Worm (Caenorhabditis elegans) whole organism, L2 larva: ENCODE measurements around the gene F15D4.4.

Experiments
- F13H6.1 ChIP-seq: sonication (generic microtip); optimal IDR thresholded peaks from 2 replicates; lab custom pipeline; 2016; ENCODE audit warnings: missing genetic modification characterization, missing compliant biosample characterization
- R02D3.7 ChIP-seq: fragments of 150-350 bp; optimal IDR thresholded peaks from 2 replicates; lab custom pipeline; 2014; ENCODE audit warnings: missing biosample characterization, missing genetic modification characterization
- Y55F3AM.14 ChIP-seq: fragments of 200-800 bp; sonication (Bioruptor generic); optimal IDR thresholded peaks from 2 replicates; lab custom pipeline; 2018; ENCODE audit warnings: mild to moderate bottlenecking, missing genetic modification characterization, missing compliant biosample characterization
- ZK546.5 ChIP-seq: sonication (generic microtip); optimal IDR thresholded peaks from 2 replicates; lab custom pipeline; 2017; ENCODE audit warnings: missing biosample characterization, missing genetic modification characterization
- alr-1 ChIP-seq: fragments of 150-350 bp; optimal IDR thresholded peaks from 2 replicates; lab custom pipeline; 2014; ENCODE audit warnings: missing biosample characterization, missing genetic modification characterization
- aly-2 ChIP-seq: fragments of 150-350 bp; optimal IDR thresholded peaks from 2 replicates; lab custom pipeline; 2014; ENCODE audit warnings: missing biosample characterization, missing genetic modification characterization
- ama-1 ChIP-seq: fragments of 150-350 bp; optimal IDR thresholded peaks from 2 replicates; lab custom pipeline; 2018; ENCODE audit warnings: inconsistent platforms
- blmp-1 ChIP-seq: sonication (generic microtip); optimal IDR thresholded peaks from 2 replicates; lab custom pipeline; 2017; ENCODE audit warnings: missing genetic modification characterization, mild to moderate bottlenecking, missing compliant biosample characterization, antibody characterized with exemption, moderate library complexity; ENCODE audit not compliant: insufficient read depth
- ceh-82 ChIP-seq: fragments of 150-350 bp; optimal IDR thresholded peaks from 2 replicates; lab custom pipeline; 2014; ENCODE audit warnings: missing biosample characterization, missing genetic modification characterization
- crh-2 ChIP-seq: sonication (generic microtip); optimal IDR thresholded peaks from 2 replicates; lab custom pipeline; 2017; ENCODE audit warnings: missing biosample characterization, missing genetic modification characterization
- dmd-4 ChIP-seq: sonication (generic microtip); optimal IDR thresholded peaks from 2 replicates; lab custom pipeline; 2017; ENCODE audit warnings: missing biosample characterization, missing genetic modification characterization
- egl-27 ChIP-seq: sonication (generic microtip); optimal IDR thresholded peaks from 3 replicates; lab custom pipeline; 2017; ENCODE audit warnings: missing biosample characterization, missing genetic modification reagents, missing genetic modification characterization
- elt-1 ChIP-seq: fragments of 150-350 bp; optimal IDR thresholded peaks from 2 replicates; lab custom pipeline; 2014; ENCODE audit warnings: missing biosample characterization, missing genetic modification characterization
- elt-3 ChIP-seq: sonication (generic microtip); optimal IDR thresholded peaks from 2 replicates; lab custom pipeline; 2017; ENCODE audit warnings: missing biosample characterization, missing genetic modification characterization
- fos-1 ChIP-seq: fragments of 150-350 bp; optimal IDR thresholded peaks from 2 replicates; lab custom pipeline; 2014; ENCODE audit warnings: missing biosample characterization, missing genetic modification characterization
- gmeb-1 ChIP-seq: fragments of 150-350 bp; optimal IDR thresholded peaks from 2 replicates; lab custom pipeline; 2014; ENCODE audit warnings: missing biosample characterization, missing genetic modification characterization
- lin-11 ChIP-seq: fragments of 150-350 bp; sonication (generic microtip); optimal IDR thresholded peaks from 2 replicates; lab custom pipeline; 2014; ENCODE audit warnings: missing biosample characterization, missing genetic modification characterization, inconsistent platforms, mixed read lengths
- lin-39 ChIP-seq: fragments of 150-350 bp; optimal IDR thresholded peaks from 2 replicates; lab custom pipeline; 2014; ENCODE audit warnings: missing biosample characterization, missing genetic modification reagents, missing genetic modification characterization
- lsy-2 ChIP-seq, 2 experiments: fragments of 150-350 bp in 1 of 2; sonication (generic microtip) in 1 of 2; optimal IDR thresholded peaks; 2 replicates each; lab custom pipeline; 2014 to 2017; ENCODE audit warnings: missing biosample characterization in 2 of 2, missing genetic modification characterization in 2 of 2
- mab-5 ChIP-seq: fragments of 150-350 bp; optimal IDR thresholded peaks from 2 replicates; lab custom pipeline; 2014; ENCODE audit warnings: missing biosample characterization, missing genetic modification characterization
- mbf-1 ChIP-seq: sonication (generic microtip); optimal IDR thresholded peaks from 2 replicates; lab custom pipeline; 2017; ENCODE audit warnings: missing biosample characterization, missing genetic modification characterization
- mdl-1 ChIP-seq, 2 experiments: fragments of 150-350 bp in 1 of 2; sonication (generic microtip) in 1 of 2; optimal IDR thresholded peaks; 2 replicates each; lab custom pipeline; 2017; ENCODE audit warnings: missing biosample characterization in 2 of 2, missing genetic modification characterization in 2 of 2
- nhr-11 ChIP-seq: fragments of 150-350 bp; optimal IDR thresholded peaks from 2 replicates; lab custom pipeline; 2014; ENCODE audit warnings: missing biosample characterization, missing genetic modification characterization
- nhr-12 ChIP-seq: fragments of 150-350 bp; optimal IDR thresholded peaks from 2 replicates; lab custom pipeline; 2014; ENCODE audit warnings: missing biosample characterization, missing genetic modification characterization
- nhr-129 ChIP-seq: fragments of 150-350 bp; optimal IDR thresholded peaks from 2 replicates; lab custom pipeline; 2014; ENCODE audit warnings: missing biosample characterization, missing genetic modification characterization
- nhr-21 ChIP-seq: fragments of 150-350 bp; optimal IDR thresholded peaks from 2 replicates; lab custom pipeline; 2014; ENCODE audit warnings: missing biosample characterization, missing genetic modification characterization
- nhr-23 ChIP-seq: fragments of 150-350 bp; optimal IDR thresholded peaks from 2 replicates; lab custom pipeline; 2014; ENCODE audit warnings: missing biosample characterization, missing genetic modification reagents, missing genetic modification characterization
- nhr-25 ChIP-seq: fragments of 150-350 bp; sonication (generic microtip); optimal IDR thresholded peaks from 3 replicates; lab custom pipeline; 2014; ENCODE audit warnings: missing biosample characterization, missing genetic modification characterization
- nhr-6 ChIP-seq: fragments of 150-350 bp; optimal IDR thresholded peaks from 2 replicates; lab custom pipeline; 2014; ENCODE audit warnings: missing biosample characterization, missing genetic modification characterization
- nhr-77 ChIP-seq: fragments of 150-350 bp; optimal IDR thresholded peaks from 2 replicates; lab custom pipeline; 2014; ENCODE audit warnings: missing biosample characterization, missing genetic modification characterization
- peb-1 ChIP-seq: fragments of 150-350 bp; optimal IDR thresholded peaks from 2 replicates; lab custom pipeline; 2014; ENCODE audit warnings: missing biosample characterization, missing genetic modification characterization
- skn-1 ChIP-seq: sonication (generic microtip); optimal IDR thresholded peaks from 2 replicates; lab custom pipeline; 2017; ENCODE audit warnings: missing biosample characterization, missing genetic modification characterization
- sma-3 ChIP-seq: sonication (generic microtip); optimal IDR thresholded peaks from 2 replicates; lab custom pipeline; 2016; ENCODE audit warnings: missing genetic modification reagents, missing genetic modification characterization, missing compliant biosample characterization
- snpc-4 ChIP-seq: fragments of 150-350 bp; optimal IDR thresholded peaks from 2 replicates; lab custom pipeline; 2014; ENCODE audit warnings: missing biosample characterization, missing genetic modification characterization
- unc-55 ChIP-seq: fragments of 150-350 bp; sonication (generic microtip); optimal IDR thresholded peaks from 3 replicates; lab custom pipeline; 2014; ENCODE audit warnings: missing biosample characterization, missing genetic modification reagents, missing genetic modification characterization
- unc-62 ChIP-seq: fragments of 150-350 bp; optimal IDR thresholded peaks from 2 replicates; lab custom pipeline; 2014; ENCODE audit warnings: missing biosample characterization, missing genetic modification reagents, missing genetic modification characterization
- ztf-1 ChIP-seq: fragments of 200-800 bp; sonication (Bioruptor generic); conservative IDR thresholded peaks from 2 replicates; pipeline ENCODE4 v1.3.6; 2022; ENCODE audit warnings: missing genetic modification characterization, missing compliant biosample characterization
- ztf-11 ChIP-seq: sonication (generic microtip); optimal IDR thresholded peaks from 2 replicates; lab custom pipeline; 2017; ENCODE audit warnings: missing biosample characterization, missing genetic modification characterization
- ztf-4 ChIP-seq: fragments of 150-350 bp; optimal IDR thresholded peaks from 2 replicates; lab custom pipeline; 2014; ENCODE audit warnings: missing biosample characterization, missing genetic modification characterization

F15D4.4 gene

DNA sequence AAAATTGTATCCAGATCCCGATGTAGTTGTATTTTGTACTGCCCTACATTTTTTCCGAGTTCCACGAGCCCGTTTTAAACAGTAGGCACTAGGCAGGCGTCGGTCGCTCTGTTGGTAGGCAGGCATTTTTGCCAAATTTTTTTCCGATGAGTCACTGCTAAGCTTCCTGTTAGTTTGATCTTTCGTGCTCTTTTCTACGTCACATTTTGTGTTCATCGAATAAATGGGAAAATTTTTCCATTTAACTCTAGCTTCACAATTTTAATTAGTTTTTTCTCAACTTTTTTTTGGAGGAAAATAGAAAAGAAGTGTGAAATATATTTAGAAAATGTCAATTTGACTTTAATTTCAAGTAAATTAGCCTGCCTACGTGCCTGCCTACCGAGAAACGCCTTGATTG, 24.4 kb upstream of the F15D4.4 start:
- no peak for TF ChIP-seq nhr-23 (tag; lab: Kevin White, UChicago)
- no peak for TF ChIP-seq snpc-4 (tag; lab: Kevin White, UChicago)
- no peak for TF ChIP-seq elt-3 (tag; lab: Kevin White, UChicago)
- TF ChIP-seq egl-27: no peak
- no peak for TF ChIP-seq ztf-11 (tag; lab: Kevin White, UChicago)
- no peak for TF ChIP-seq nhr-25 (tag; lab: Kevin White, UChicago)
- no peak for TF ChIP-seq unc-55 (GFP tag; lab: Kevin White, UChicago)
- no peak for TF ChIP-seq gmeb-1 (tag; lab: Kevin White, UChicago)
- no peak for TF ChIP-seq nhr-6 (tag; lab: Kevin White, UChicago)
- no peak for TF ChIP-seq sma-3 (GFP tag; lab: Kevin White, UChicago)

DNA sequence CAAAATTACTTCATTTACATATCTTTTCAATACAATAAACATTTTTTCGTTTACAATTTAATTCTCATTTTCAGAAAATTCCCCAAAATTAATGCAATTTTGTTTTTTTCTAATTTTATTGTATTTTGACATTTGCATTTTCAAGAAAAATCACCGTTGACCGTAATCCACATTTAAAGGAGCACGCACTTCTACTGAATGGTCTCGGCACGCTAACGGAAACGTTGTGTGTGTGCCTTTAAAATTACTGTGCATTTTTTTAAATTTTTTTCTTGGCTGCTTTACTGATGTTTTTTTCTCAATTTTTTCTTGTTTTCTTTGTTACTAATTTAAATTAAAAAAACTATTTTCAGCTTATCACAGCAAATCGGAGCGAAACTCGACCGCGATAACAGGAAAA, 17.6 kb upstream of the F15D4.4 start:
- TF ChIP-seq fos-1 (tag; lab: Kevin White, UChicago) (no peak), lin-39 (tag; lab: Kevin White, UChicago) (no peak), elt-3 (tag; lab: Kevin White, UChicago) (no peak), ztf-11 (tag; lab: Kevin White, UChicago) (no peak), dmd-4 (tag; lab: Kevin White, UChicago) (no peak), skn-1 (no peak), aly-2 (tag; lab: Kevin White, UChicago) (no peak), mbf-1 (tag; lab: Kevin White, UChicago) (no peak), crh-2 (tag; lab: Kevin White, UChicago) (no peak), Y55F3AM.14 (GFP tag; lab: Kevin White, UChicago) (no peak), peb-1 (tag; lab: Kevin White, UChicago) (no peak), ZK546.5 (tag; lab: Kevin White, UChicago) (no peak), nhr-129 (tag; lab: Kevin White, UChicago) (no peak), nhr-23 (tag; lab: Kevin White, UChicago) (no peak), unc-62 (GFP tag; lab: Kevin White, UChicago) (no peak)

DNA sequence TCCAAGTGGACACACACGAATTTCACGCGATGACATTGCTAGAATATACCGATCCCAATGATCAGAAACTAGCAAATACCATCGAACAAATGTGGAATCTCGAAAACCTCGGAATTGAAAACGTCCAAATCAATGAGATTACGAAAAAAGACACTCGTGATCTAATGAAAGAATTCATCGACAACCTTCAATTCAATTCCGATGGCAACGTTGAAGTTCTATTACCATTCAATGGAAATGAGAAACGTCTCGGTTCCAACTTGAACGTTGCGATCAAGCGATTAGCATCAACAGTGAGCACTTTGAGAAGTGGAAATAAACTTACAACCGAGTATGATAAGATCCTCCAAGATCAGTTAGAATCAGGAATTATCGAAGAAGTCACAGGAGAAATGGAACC, 12.4 kb upstream of the F15D4.4 start:
- TF ChIP-seq lsy-2 (tag; optimal IDR thresholded peaks at IDR 0.05; lab: Kevin White, UChicago) (no peak), nhr-77 (tag; lab: Kevin White, UChicago) (no peak), F13H6.1 (no peak), nhr-12 (tag; lab: Kevin White, UChicago) (no peak), ztf-1 (no peak), mab-5 (tag; lab: Kevin White, UChicago) (no peak)
- TF ChIP-seq, all 48 proteins: peak for 0

DNA sequence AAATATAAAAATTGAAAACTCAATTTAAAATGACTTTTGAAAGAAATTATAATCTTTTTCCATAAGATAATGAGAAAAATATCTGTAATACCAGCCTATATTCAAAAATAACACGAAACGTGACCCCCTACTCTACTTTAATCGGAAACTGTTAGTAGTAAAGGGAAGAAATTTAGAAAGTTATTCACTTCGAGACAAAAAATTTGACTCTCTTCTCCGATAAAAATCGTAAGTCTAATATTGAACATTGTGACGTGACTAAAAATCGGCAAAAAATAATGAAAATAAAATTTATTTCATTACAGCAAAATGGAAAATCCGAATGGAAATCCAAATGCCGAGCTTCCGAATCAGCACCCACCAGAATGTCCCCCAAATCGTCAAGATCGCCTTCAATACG, 6.0 kb upstream of the F15D4.4 start, which contains the start of gene F15D4.6:
Gene F15D4.6, plus strand, starts transcription at position 301 of the 400 bp plus-strand sequence.
- TF ChIP-seq ceh-82 (tag; lab: Kevin White, UChicago) (no peak), mdl-1 (tag; optimal IDR thresholded peaks at IDR 0.05; lab: Kevin White, UChicago) (no peak), egl-27 (no peak), nhr-25 (tag; lab: Kevin White, UChicago) (no peak), sma-3 (GFP tag; lab: Kevin White, UChicago) (no peak)

DNA sequence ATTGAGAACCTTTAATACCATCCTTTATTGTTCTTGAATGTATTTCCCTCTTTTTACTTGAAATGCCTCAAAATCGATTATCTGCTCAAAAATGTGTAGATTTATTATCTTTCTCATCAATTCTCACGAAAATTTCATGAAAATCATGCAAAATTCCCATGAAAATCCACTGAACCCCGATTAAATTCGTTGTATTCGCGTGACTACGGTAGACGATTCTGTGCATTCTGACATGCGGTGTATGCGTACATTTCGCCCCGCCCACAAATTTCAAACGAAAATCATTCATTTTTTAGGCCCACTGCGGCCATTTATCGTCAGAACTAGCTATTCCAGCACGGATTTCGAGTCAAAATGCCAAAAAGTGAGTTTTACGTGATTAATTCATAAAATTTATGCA, 2.2 kb upstream of the F15D4.4 start, which contains the start of gene F15D4.5:
Gene F15D4.5, plus strand, starts transcription at position 301 of the 400 bp plus-strand sequence.
- TF ChIP-seq nhr-23 (tag; lab: Kevin White, UChicago): no peak
- no peak for TF ChIP-seq nhr-11
- TF ChIP-seq nhr-6 (tag; lab: Kevin White, UChicago): no peak
- no peak for TF ChIP-seq unc-62 (GFP tag; lab: Kevin White, UChicago)
- no peak for TF ChIP-seq elt-1 (tag; lab: Kevin White, UChicago)
- TF ChIP-seq alr-1 (tag; lab: Kevin White, UChicago): no peak
- no peak for TF ChIP-seq Y55F3AM.14 (GFP tag; lab: Kevin White, UChicago)
- TF ChIP-seq nhr-77 (tag; lab: Kevin White, UChicago): no peak

DNA sequence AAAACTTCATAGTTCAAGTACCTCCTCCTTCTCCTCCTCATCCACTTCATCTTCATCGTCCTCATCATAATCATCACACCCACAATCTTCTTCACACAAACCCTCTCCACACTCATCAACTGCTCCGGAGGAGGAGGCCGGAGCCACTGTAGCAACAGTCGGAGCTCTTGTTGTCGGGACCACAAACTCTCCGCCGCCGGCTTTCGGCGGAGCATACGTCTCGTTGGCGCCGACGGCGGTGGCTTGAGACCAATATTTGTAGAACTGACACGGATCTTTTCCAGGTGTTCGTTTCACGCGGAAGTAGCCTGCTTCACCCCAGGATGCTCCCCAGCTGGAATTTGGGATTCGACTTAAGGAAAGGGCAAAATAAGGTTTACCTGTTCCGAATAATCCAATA, 3.3 kb downstream of the F15D4.4 start:
- TF ChIP-seq unc-55 (GFP tag; lab: Kevin White, UChicago) (no peak), ztf-4 (tag; lab: Kevin White, UChicago) (no peak), unc-62 (GFP tag; lab: Kevin White, UChicago) (no peak), sma-3 (GFP tag; lab: Kevin White, UChicago) (no peak), aly-2 (tag; lab: Kevin White, UChicago) (no peak), lsy-2 (tag; optimal IDR thresholded peaks at IDR 0.05; lab: Kevin White, UChicago) (no peak), ZK546.5 (tag; lab: Kevin White, UChicago) (no peak), nhr-21 (no peak), R02D3.7 (tag; lab: Kevin White, UChicago) (no peak), ztf-1 (no peak), nhr-23 (tag; lab: Kevin White, UChicago) (no peak), ama-1 (no peak), lin-11 (tag; lab: Kevin White, UChicago) (no peak), nhr-12 (tag; lab: Kevin White, UChicago) (no peak), lin-39 (tag; lab: Kevin White, UChicago) (no peak), blmp-1 (tag; lab: Kevin White, UChicago) (no peak), nhr-11 (no peak)
